Worm (Caenorhabditis elegans) whole organism, early embryonic: ENCODE data around the gene C06E1.1.

Experiments used
- B0310.2 ChIP-seq: sonication (generic microtip); optimal IDR thresholded peaks from 2 replicates; lab custom pipeline; 2016; ENCODE audit warnings: mild to moderate bottlenecking, missing genetic modification characterization, missing compliant biosample characterization
- aly-1 ChIP-seq: sonication (generic microtip); optimal IDR thresholded peaks from 2 replicates; lab custom pipeline; 2016; ENCODE audit warnings: missing genetic modification characterization, missing compliant biosample characterization
- ama-1 ChIP-seq: fragments of 150-350 bp; optimal IDR thresholded peaks from 2 replicates; lab custom pipeline; 2014
- hnd-1 ChIP-seq: sonication (generic microtip); optimal IDR thresholded peaks from 2 replicates; lab custom pipeline; 2016; ENCODE audit warnings: missing genetic modification characterization, missing compliant biosample characterization
- scrt-1 ChIP-seq: fragments of 200-800 bp; sonication (Bioruptor generic); IDR thresholded peaks from 2 replicates; pipeline ENCODE4 v1.3.6; 2022; ENCODE audit warnings: missing genetic modification characterization, missing compliant biosample characterization
- sea-1 ChIP-seq: fragments of 200-800 bp; sonication (Bioruptor generic); conservative IDR thresholded peaks from 2 replicates; pipeline ENCODE4 v1.3.6; 2022; ENCODE audit warnings: missing genetic modification characterization, missing compliant biosample characterization
- tra-4 ChIP-seq: sonication (generic microtip); optimal IDR thresholded peaks from 2 replicates; lab custom pipeline; 2017; ENCODE audit warnings: missing genetic modification characterization, missing compliant biosample characterization

- TF ChIP-seq hnd-1 (tag; lab: Kevin White, UChicago) (no peak), ama-1 (lab: Kevin White, UChicago) (no peak), B0310.2 (tag; lab: Kevin White, UChicago) (no peak), tra-4 (tag; lab: Kevin White, UChicago) (no peak), sea-1 (GFP tag; lab: Robert Waterston, UW) (no peak), scrt-1 (GFP tag; lab: Robert Waterston, UW) (no peak), aly-1 (tag; lab: Kevin White, UChicago) (no peak)
These were observed 12.9 kb downstream of the C06E1.1 start, which contains the start of gene C13G5.2 for ce11 chrIII:8618412-8618960.
